Worm (Caenorhabditis elegans): ENCODE data around the gene str-138.

ce11 chrV:8010103-8010502 lies 48.4 kb upstream of the str-138 start, which contains the start of gene Y97E10AR.4:
- TF ChIP-seq nhr-237 (tag; optimal IDR thresholded peaks at IDR 0.05): no peak
- TF ChIP-seq nhr-12 (tag; optimal IDR thresholded peaks at IDR 0.05): no peak
- TF ChIP-seq mep-1 (tag; optimal IDR thresholded peaks at IDR 0.05): no peak
- no peak for TF ChIP-seq pha-4 (tag; optimal IDR thresholded peaks at IDR 0.05)
- no peak for TF ChIP-seq unc-39 (tag; optimal IDR thresholded peaks at IDR 0.05)

Data from whole organism, mixed stage, embryonic.